Worm (Caenorhabditis elegans) whole organism, early embryonic: ENCODE data around the gene Y50E8A.11.

ENCODE experiments used
- F13C5.2 ChIP-seq: sonication (generic microtip); optimal IDR thresholded peaks from 2 replicates; lab custom pipeline; 2017; ENCODE audit warnings: mild to moderate bottlenecking, missing genetic modification characterization, inconsistent platforms, missing compliant biosample characterization
- aly-1 ChIP-seq: sonication (generic microtip); optimal IDR thresholded peaks from 2 replicates; lab custom pipeline; 2016; ENCODE audit warnings: missing genetic modification characterization, missing compliant biosample characterization
- ama-1 ChIP-seq: fragments of 150-350 bp; optimal IDR thresholded peaks from 2 replicates; lab custom pipeline; 2014
- ceh-36 ChIP-seq: sonication (generic microtip); optimal IDR thresholded peaks from 2 replicates; lab custom pipeline; 2016; ENCODE audit warnings: missing genetic modification characterization, inconsistent platforms, missing compliant biosample characterization
- ets-7 ChIP-seq: sonication (generic microtip); optimal IDR thresholded peaks from 2 replicates; lab custom pipeline; 2016; ENCODE audit warnings: missing genotype, missing genetic modification characterization, missing compliant biosample characterization
- hmbx-1 ChIP-seq: sonication (generic microtip); optimal IDR thresholded peaks from 2 replicates; lab custom pipeline; 2016; ENCODE audit warnings: mild to moderate bottlenecking, missing genetic modification characterization, missing compliant biosample characterization
- hnd-1 ChIP-seq: sonication (generic microtip); optimal IDR thresholded peaks from 2 replicates; lab custom pipeline; 2016; ENCODE audit warnings: missing genetic modification characterization, missing compliant biosample characterization
- pes-1 ChIP-seq: fragments of 200-800 bp; sonication (Bioruptor generic); IDR thresholded peaks from 2 replicates; pipeline ENCODE4 v1.3.6; 2022; ENCODE audit warnings: missing genetic modification reagents, missing genetic modification characterization, missing compliant biosample characterization
- sea-1 ChIP-seq: fragments of 200-800 bp; sonication (Bioruptor generic); conservative IDR thresholded peaks from 2 replicates; pipeline ENCODE4 v1.3.6; 2022; ENCODE audit warnings: missing genetic modification characterization, missing compliant biosample characterization
- tbx-11 ChIP-seq: fragments of 200-800 bp; sonication (Bioruptor generic); IDR thresholded peaks from 2 replicates; pipeline ENCODE4 v1.3.6; 2022; ENCODE audit warnings: missing genetic modification characterization, missing compliant biosample characterization
- tra-4 ChIP-seq: sonication (generic microtip); optimal IDR thresholded peaks from 2 replicates; lab custom pipeline; 2017; ENCODE audit warnings: missing genetic modification characterization, missing compliant biosample characterization

DNA sequence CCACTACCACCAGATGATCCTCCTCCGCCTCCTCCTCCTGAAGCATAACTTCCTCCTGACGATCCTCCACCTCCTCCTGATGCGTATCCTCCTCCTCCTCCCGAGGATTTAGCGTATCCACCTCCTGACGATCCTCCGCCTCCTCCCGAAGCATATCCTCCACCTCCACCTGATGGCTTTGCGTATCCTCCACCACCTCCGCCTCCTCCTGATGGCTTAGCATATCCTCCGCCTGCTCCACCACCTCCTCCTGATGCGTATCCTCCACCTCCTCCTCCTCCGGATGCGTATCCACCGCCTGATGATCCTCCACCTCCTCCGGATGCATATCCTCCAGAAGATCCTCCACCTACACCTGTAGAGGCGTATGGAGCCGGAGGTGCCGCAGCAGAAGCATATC lies 36.4 kb upstream of the Y50E8A.11 start:
- no peak for TF ChIP-seq ama-1 (lab: Kevin White, UChicago)
- TF ChIP-seq hnd-1 (tag; lab: Kevin White, UChicago) = no peak
- no peak for TF ChIP-seq F13C5.2 (tag; lab: Kevin White, UChicago)
- no peak for TF ChIP-seq sea-1 (GFP tag; lab: Robert Waterston, UW)
- no peak for TF ChIP-seq ets-7 (tag; lab: Kevin White, UChicago)
- TF ChIP-seq tra-4 (tag; lab: Kevin White, UChicago) = no peak
- TF ChIP-seq ceh-36 (tag; lab: Kevin White, UChicago) = no peak
- no peak for TF ChIP-seq pes-1
- no peak for TF ChIP-seq hmbx-1 (tag; lab: Kevin White, UChicago)
- no peak for TF ChIP-seq aly-1
- TF ChIP-seq tbx-11 (GFP tag; lab: Robert Waterston, UW) = no peak
